Worm (Caenorhabditis elegans) whole organism, early embryonic: ENCODE data around the gene adh-5.

Experiments used
- B0310.2 ChIP-seq: sonication (generic microtip); optimal IDR thresholded peaks from 2 replicates; lab custom pipeline; 2016; ENCODE audit warnings: mild to moderate bottlenecking, missing genetic modification characterization, missing compliant biosample characterization
- aly-1 ChIP-seq: sonication (generic microtip); optimal IDR thresholded peaks from 2 replicates; lab custom pipeline; 2016; ENCODE audit warnings: missing genetic modification characterization, missing compliant biosample characterization
- ama-1 ChIP-seq: fragments of 150-350 bp; optimal IDR thresholded peaks from 2 replicates; lab custom pipeline; 2014
- ceh-13 ChIP-seq: fragments of 200-800 bp; sonication (Bioruptor generic); optimal IDR thresholded peaks from 2 replicates; lab custom pipeline; 2018; ENCODE audit warnings: mild to moderate bottlenecking, missing genetic modification characterization, missing compliant biosample characterization
- ets-7 ChIP-seq: sonication (generic microtip); optimal IDR thresholded peaks from 2 replicates; lab custom pipeline; 2016; ENCODE audit warnings: missing genotype, missing genetic modification characterization, missing compliant biosample characterization
- flt-1 ChIP-seq: fragments of 200-800 bp; sonication (Bioruptor generic); IDR thresholded peaks from 2 replicates; pipeline ENCODE4 v1.3.6; 2022; ENCODE audit warnings: missing genetic modification characterization, missing compliant biosample characterization
- hmbx-1 ChIP-seq: sonication (generic microtip); optimal IDR thresholded peaks from 2 replicates; lab custom pipeline; 2016; ENCODE audit warnings: mild to moderate bottlenecking, missing genetic modification characterization, missing compliant biosample characterization
- pes-1 ChIP-seq: fragments of 200-800 bp; sonication (Bioruptor generic); IDR thresholded peaks from 2 replicates; pipeline ENCODE4 v1.3.6; 2022; ENCODE audit warnings: missing genetic modification reagents, missing genetic modification characterization, missing compliant biosample characterization
- scrt-1 ChIP-seq: fragments of 200-800 bp; sonication (Bioruptor generic); IDR thresholded peaks from 2 replicates; pipeline ENCODE4 v1.3.6; 2022; ENCODE audit warnings: missing genetic modification characterization, missing compliant biosample characterization
- sea-1 ChIP-seq: fragments of 200-800 bp; sonication (Bioruptor generic); conservative IDR thresholded peaks from 2 replicates; pipeline ENCODE4 v1.3.6; 2022; ENCODE audit warnings: missing genetic modification characterization, missing compliant biosample characterization
- tbx-37 ChIP-seq: fragments of 200-800 bp; sonication (Bioruptor generic); conservative IDR thresholded peaks from 2 replicates; pipeline ENCODE4 v1.3.6; 2022; ENCODE audit warnings: missing genetic modification reagents, missing genetic modification characterization, missing compliant biosample characterization

ce11 chrV:904232-904983 is 7.2 kb upstream of the adh-5 start, which contains the start of gene trm-2A:
- no peak for TF ChIP-seq flt-1 (GFP tag; lab: Robert Waterston, UW)
- TF ChIP-seq pes-1 (GFP tag; lab: Robert Waterston, UW), result no peak
- no peak for TF ChIP-seq tbx-37 (GFP tag; lab: Robert Waterston, UW)
- no peak for TF ChIP-seq ceh-13
- TF ChIP-seq ama-1 (lab: Kevin White, UChicago), result no peak
- no peak for TF ChIP-seq hmbx-1 (tag; lab: Kevin White, UChicago)
- no peak for TF ChIP-seq sea-1 (GFP tag; lab: Robert Waterston, UW)
- TF ChIP-seq aly-1 (tag; lab: Kevin White, UChicago), result no peak
- no peak for TF ChIP-seq scrt-1
- TF ChIP-seq ets-7 (tag; lab: Kevin White, UChicago), result no peak
- no peak for TF ChIP-seq B0310.2 (tag; lab: Kevin White, UChicago)
